Worm (Caenorhabditis elegans): ENCODE data around the gene ZC487.2.

ce11 chrV:6702692-6703091 is 19.6 kb downstream of the ZC487.2 start, which contains the start of gene era-1:
- TF ChIP-seq fos-1 (tag; optimal IDR thresholded peaks at IDR 0.05) (no peak), unc-39 (tag; optimal IDR thresholded peaks at IDR 0.05) (no peak), unc-62 (GFP tag; optimal IDR thresholded peaks at IDR 0.05) (no peak)
